Fruit fly (Drosophila melanogaster): ENCODE results near the gene lilli.

DNA sequence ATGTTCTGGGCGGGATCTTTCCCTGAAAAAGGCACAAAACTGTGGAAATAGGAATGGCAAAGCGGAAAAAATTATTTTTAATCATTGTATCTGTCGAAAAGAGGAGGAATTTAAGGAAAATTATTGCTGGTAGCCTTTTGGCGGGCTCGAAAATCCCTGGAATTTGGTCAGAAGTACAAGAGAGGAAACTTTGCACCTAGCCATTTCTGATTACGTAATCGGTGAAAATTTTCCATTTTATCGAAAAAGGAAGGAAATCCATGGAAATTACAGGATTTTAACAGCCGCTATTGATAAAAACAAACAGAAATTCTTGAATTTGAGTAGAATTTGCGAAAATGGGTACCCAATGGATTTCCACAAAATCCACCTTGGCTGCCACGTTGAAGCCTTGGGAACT is 101.0 kb downstream of the lilli start:
- TF ChIP-seq CTCF (optimal IDR thresholded peaks at IDR 0.05) (no peak), CG8478 (optimal IDR thresholded peaks at IDR 0.05) (no peak)

Measured in S2 (cell line).